Comparison of ENCODE assay signal across 3 worm cellular contexts in genomic region chrV:13789362-13789761, ce11.
A peak's percentile ranks its signal among the peaks of the same experiment; 100 is the strongest.
TF ChIP-seq lines count a peak whose summit lies in the region.

No protein-coding gene starts in this region.

TF ChIP-seq in whole organism, L1 larva, 84 proteins besides CTCF, POLR2A, EP300 and RAD21 (continued from another document and continues in another):
- TF ChIP-seq C34B4.2 (tag; optimal IDR thresholded peaks at IDR 0.05; lab: Kevin White, UChicago) (no peak), tlp-1 (tag; optimal IDR thresholded peaks at IDR 0.05; lab: Kevin White, UChicago) (no peak), ceh-88 (GFP tag; IDR thresholded peaks at IDR 0.05; lab: Robert Waterston, UW) (peak; percentile 66), jun-1 (tag; optimal IDR thresholded peaks at IDR 0.05; lab: Kevin White, UChicago) (peak; percentile 65), nhr-11 (tag; optimal IDR thresholded peaks at IDR 0.05; lab: Kevin White, UChicago) (peak; percentile 5), ceh-82 (tag; optimal IDR thresholded peaks at IDR 0.05; lab: Kevin White, UChicago) (peak; percentile 57 to 92 (median 83)), mdl-1 (tag; optimal IDR thresholded peaks at IDR 0.05; lab: Kevin White, UChicago) (peak in 1 of 2 experiments; percentile 77), nhr-90 (tag; optimal IDR thresholded peaks at IDR 0.05; lab: Kevin White, UChicago; ENCODE audit: poor library complexity) (peak; percentile 64), rnt-1 (tag; optimal IDR thresholded peaks at IDR 0.05; lab: Kevin White, UChicago) (peak; percentile 80), snu-23 (GFP tag; optimal IDR thresholded peaks at IDR 0.05; lab: Kevin White, UChicago) (peak; percentile 93), swsn-7 (tag; optimal IDR thresholded peaks at IDR 0.05; lab: Kevin White, UChicago) (peak; percentile 81), unc-98 (GFP tag; IDR thresholded peaks at IDR 0.05; lab: Robert Waterston, UW) (no peak), sup-37 (GFP tag; optimal IDR thresholded peaks at IDR 0.05; lab: Kevin White, UChicago) (no peak), grh-1 (GFP tag; IDR thresholded peaks at IDR 0.05; lab: Robert Waterston, UW) (peak; percentile 55), pag-3 (tag; optimal IDR thresholded peaks at IDR 0.05; lab: Kevin White, UChicago; ENCODE audit: borderline replicate concordance, insufficient read depth) (no peak), efl-1 (optimal IDR thresholded peaks at IDR 0.05; lab: Kevin White, UChicago) (peak; percentile 76 to 84), efl-1 (GFP tag; optimal IDR thresholded peaks at IDR 0.05 in 1 of 2; lab: Kevin White, UChicago) (peak; percentile 61 to 95), unc-30 (tag; optimal IDR thresholded peaks at IDR 0.05; lab: Kevin White, UChicago) (no peak), aha-1 (tag; optimal IDR thresholded peaks at IDR 0.05; lab: Kevin White, UChicago) (no peak), alr-1 (tag; optimal IDR thresholded peaks at IDR 0.05; lab: Kevin White, UChicago; ENCODE audit: borderline replicate concordance) (no peak), ceh-63 (GFP tag; optimal IDR thresholded peaks at IDR 0.05; lab: Kevin White, UChicago) (no peak), fos-1 (tag; optimal IDR thresholded peaks at IDR 0.05; lab: Kevin White, UChicago) (peak; percentile 76), egl-27 (tag; optimal IDR thresholded peaks at IDR 0.05; lab: Kevin White, UChicago) (peak; percentile 21 to 68), skn-1 (tag; optimal IDR thresholded peaks at IDR 0.05; lab: Kevin White, UChicago) (peak; percentile 63), ztf-11 (tag; optimal IDR thresholded peaks at IDR 0.05; lab: Kevin White, UChicago) (no peak), ceh-8 (GFP tag; optimal IDR thresholded peaks at IDR 0.05; lab: Kevin White, UChicago) (no peak), egl-13 (tag; optimal IDR thresholded peaks at IDR 0.05; lab: Kevin White, UChicago) (peak; percentile 77), hlh-17 (GFP tag; optimal IDR thresholded peaks at IDR 0.05; lab: Kevin White, UChicago; ENCODE audit: borderline replicate concordance) (no peak), ces-1 (GFP tag; optimal IDR thresholded peaks at IDR 0.05; lab: Kevin White, UChicago) (no peak), nhr-84 (tag; optimal IDR thresholded peaks at IDR 0.05; lab: Kevin White, UChicago) (no peak), aly-2 (tag; optimal IDR thresholded peaks at IDR 0.05; lab: Kevin White, UChicago) (peak; percentile 34), elt-2 (tag; optimal IDR thresholded peaks at IDR 0.05; lab: Kevin White, UChicago) (peak; percentile 75), Y116A8C.19 (tag; optimal IDR thresholded peaks at IDR 0.05; lab: Kevin White, UChicago; ENCODE audit: borderline replicate concordance) (no peak), ztf-4 (tag; optimal IDR thresholded peaks at IDR 0.05; lab: Kevin White, UChicago) (peak; percentile 76), unc-130 (tag; optimal IDR thresholded peaks at IDR 0.05; lab: Kevin White, UChicago) (peak; percentile 89), lin-13 (GFP tag; optimal IDR thresholded peaks at IDR 0.05; lab: Kevin White, UChicago) (peak; percentile 74), ets-5 (GFP tag; IDR thresholded peaks at IDR 0.05; lab: Robert Waterston, UW) (no peak), hpl-2 (GFP tag; optimal IDR thresholded peaks at IDR 0.05; lab: Kevin White, UChicago) (peak; percentile 28), nhr-77 (tag; optimal IDR thresholded peaks at IDR 0.05; lab: Kevin White, UChicago) (peak; percentile 87), lsy-2 (tag; optimal IDR thresholded peaks at IDR 0.05; lab: Kevin White, UChicago) (peak; percentile 77 to 94), nhr-19 (GFP tag; conservative IDR thresholded peaks at IDR 0.05; lab: Robert Waterston, UW) (peak; percentile 84), mep-1 (tag; optimal IDR thresholded peaks at IDR 0.05; lab: Kevin White, UChicago) (peak; percentile 77), nhr-28 (tag; optimal IDR thresholded peaks at IDR 0.05; lab: Kevin White, UChicago) (no peak)

TF ChIP-seq in whole organism, L3 larva, 47 proteins besides CTCF, POLR2A, EP300 and RAD21 (continued from another document):
- TF ChIP-seq elt-2 (tag; optimal IDR thresholded peaks at IDR 0.05; lab: Kevin White, UChicago) (peak; percentile 87), pha-4 (tag; optimal IDR thresholded peaks at IDR 0.05; lab: Kevin White, UChicago) (peak; percentile 99), fkh-10 (GFP tag; optimal IDR thresholded peaks at IDR 0.05; lab: Kevin White, UChicago) (peak; percentile 25), hmg-11 (tag; optimal IDR thresholded peaks at IDR 0.05; lab: Kevin White, UChicago) (peak; percentile 88), nhr-43 (tag; optimal IDR thresholded peaks at IDR 0.05; lab: Kevin White, UChicago; ENCODE audit: poor library complexity, severe bottlenecking) (peak; percentile 20), nhr-237 (tag; optimal IDR thresholded peaks at IDR 0.05; lab: Kevin White, UChicago) (no peak), elt-3 (tag; optimal IDR thresholded peaks at IDR 0.05; lab: Kevin White, UChicago) (no peak), mdl-1 (tag; optimal IDR thresholded peaks at IDR 0.05; lab: Kevin White, UChicago) (peak; percentile 44), lin-39 (tag; optimal IDR thresholded peaks at IDR 0.05; lab: Kevin White, UChicago) (peak; percentile 96), tbx-2 (tag; optimal IDR thresholded peaks at IDR 0.05; lab: Kevin White, UChicago) (peak; percentile 6), fkh-2 (tag; optimal IDR thresholded peaks at IDR 0.05; lab: Kevin White, UChicago) (peak; percentile 1), nhr-25 (tag; optimal IDR thresholded peaks at IDR 0.05; lab: Kevin White, UChicago) (peak; percentile 84), zag-1 (tag; optimal IDR thresholded peaks at IDR 0.05; lab: Kevin White, UChicago) (no peak), ceh-28 (tag; optimal IDR thresholded peaks at IDR 0.05; lab: Kevin White, UChicago) (peak; percentile 84), jun-1 (tag; optimal IDR thresholded peaks at IDR 0.05; lab: Kevin White, UChicago) (peak; percentile 90), lin-15B (tag; optimal IDR thresholded peaks at IDR 0.05; lab: Kevin White, UChicago) (peak; percentile 94), unc-62 (GFP tag; optimal IDR thresholded peaks at IDR 0.05; lab: Kevin White, UChicago) (peak; percentile 60), ama-1 (optimal IDR thresholded peaks at IDR 0.05; lab: Kevin White, UChicago) (peak; percentile 76), R02D3.7 (tag; optimal IDR thresholded peaks at IDR 0.05; lab: Kevin White, UChicago) (peak; percentile 19)
TF ChIP-seq in whole organism, L3 larva: peak in this region for 26.

TF ChIP-seq in whole organism, young adult, 124 proteins besides CTCF, POLR2A, EP300 and RAD21 (continued from another document):
- 0 out of 2 replicates have a peak, but pooled peaks have one; percentile 24 for TF ChIP-seq pbrm-1 (GFP tag; IDR thresholded peaks at IDR 0.05; lab: Robert Waterston, UW)
- peak in 1 of 3 experiments; percentile 56 for TF ChIP-seq lin-35 (GFP tag; optimal IDR thresholded peaks at IDR 0.05; lab: Kevin White, UChicago)
- TF ChIP-seq dpl-1 (GFP tag; optimal IDR thresholded peaks at IDR 0.05; lab: Kevin White, UChicago), result peak; percentile 1
- TF ChIP-seq snpc-4 (GFP tag; optimal IDR thresholded peaks at IDR 0.05; lab: Kevin White, UChicago), result no peak
- peak; percentile 16 to 64 (median 48) for TF ChIP-seq snpc-4 (tag; optimal IDR thresholded peaks at IDR 0.05; lab: Kevin White, UChicago)
- peak; percentile 73; the same call in 1 of the 2 replicates for TF ChIP-seq Y95B8A.8 (GFP tag; IDR thresholded peaks at IDR 0.05; lab: Robert Waterston, UW)
- peak in 1 of 2 experiments; percentile 41 for TF ChIP-seq let-607 (tag; optimal IDR thresholded peaks at IDR 0.05; lab: Kevin White, UChicago)
TF ChIP-seq in whole organism, young adult: peak in this region for 34.
